Fruit fly (Drosophila melanogaster) whole organism, embryonic: Measurements from ENCODE around the gene Trm7-34.
A peak's percentile ranks its signal among the peaks of the same experiment; 100 is the strongest.

Source experiments
- B-H2 ChIP-seq: fragments of 200-800 bp; sonication (Bioruptor generic); optimal IDR thresholded peaks from 2 replicates; lab custom pipeline; 2018; ENCODE audit warnings: missing biosample characterization, mild to moderate bottlenecking, missing genetic modification characterization
- CG10147 ChIP-seq: fragments of 200-800 bp; sonication (Bioruptor generic); optimal IDR thresholded peaks from 2 replicates; lab custom pipeline; 2019; ENCODE audit warnings: missing biosample characterization, mild to moderate bottlenecking, missing genetic modification characterization, moderate library complexity
- CG1024 ChIP-seq: fragments of 200-800 bp; sonication (Bioruptor generic); IDR thresholded peaks from 2 replicates; pipeline ENCODE4 v1.3.6; 2022; ENCODE audit warnings: missing biosample characterization, missing genetic modification characterization
- CG10979 ChIP-seq: fragments of 200-800 bp; sonication (Bioruptor generic); optimal IDR thresholded peaks from 2 replicates; lab custom pipeline; 2018; ENCODE audit warnings: missing biosample characterization, mild to moderate bottlenecking, missing genetic modification characterization, moderate library complexity
- CG11093 ChIP-seq: fragments of 200-800 bp; sonication (Bioruptor generic); IDR thresholded peaks from 3 replicates; pipeline ENCODE4 v1.3.6; 2022; ENCODE audit warnings: missing biosample characterization, missing genetic modification characterization
- CG13287 ChIP-seq: fragments of 200-800 bp; sonication (Bioruptor generic); IDR thresholded peaks from 2 replicates; pipeline ENCODE4 v1.3.6; 2022; ENCODE audit warnings: missing biosample characterization, missing genetic modification characterization; ENCODE audit not compliant: partially characterized antibody
- CG13894 ChIP-seq: fragments of 200-800 bp; sonication (Bioruptor generic); optimal IDR thresholded peaks from 3 replicates; lab custom pipeline; 2018; ENCODE audit warnings: missing biosample characterization, mild to moderate bottlenecking, missing genetic modification characterization, moderate library complexity
- CG14965 ChIP-seq: fragments of 200-800 bp; sonication (Bioruptor generic); optimal IDR thresholded peaks from 2 replicates; lab custom pipeline; 2016; ENCODE audit warnings: missing biosample characterization, missing genetic modification characterization, borderline replicate concordance
- CG17186 ChIP-seq: fragments of 200-800 bp; sonication (Bioruptor generic); optimal IDR thresholded peaks from 3 replicates; lab custom pipeline; 2017; ENCODE audit warnings: missing biosample characterization, missing genetic modification reagents, missing genetic modification characterization
- CG17802 ChIP-seq: fragments of 200-800 bp; sonication (Bioruptor generic); optimal IDR thresholded peaks from 2 replicates; lab custom pipeline; 2018; ENCODE audit warnings: missing biosample characterization, mild to moderate bottlenecking, missing genetic modification characterization, moderate library complexity
- CG17829 ChIP-seq: fragments of 200-800 bp; optimal IDR thresholded peaks from 2 replicates; lab custom pipeline; 2019; ENCODE audit warnings: missing biosample characterization, mild to moderate bottlenecking, missing genetic modification characterization, moderate library complexity
- CG2712 ChIP-seq: fragments of 200-800 bp; optimal IDR thresholded peaks from 3 replicates; lab custom pipeline; 2019; ENCODE audit warnings: missing biosample characterization, mild to moderate bottlenecking, missing genetic modification characterization, moderate library complexity
- CG31224 ChIP-seq: fragments of 200-800 bp; sonication (Bioruptor generic); IDR thresholded peaks from 2 replicates; pipeline ENCODE4 v1.3.6; 2022; ENCODE audit warnings: missing biosample characterization, missing genetic modification characterization
- CG32532 ChIP-seq: fragments of 200-800 bp; sonication (Bioruptor generic); IDR thresholded peaks from 2 replicates; pipeline ENCODE4 v1.3.6; 2022; ENCODE audit warnings: missing biosample characterization, missing genetic modification characterization
- CG3407 ChIP-seq: fragments of 200-800 bp; sonication (Bioruptor generic); optimal IDR thresholded peaks from 2 replicates; lab custom pipeline; 2018; ENCODE audit warnings: missing biosample characterization, mild to moderate bottlenecking, missing genetic modification characterization
- CG4360 ChIP-seq: fragments of 200-800 bp; sonication (Bioruptor generic); IDR thresholded peaks from 2 replicates; pipeline ENCODE4 v1.3.6; 2022; ENCODE audit warnings: missing biosample characterization, missing genetic modification characterization
- CG7963 ChIP-seq: fragments of 200-800 bp; sonication (Bioruptor generic); IDR thresholded peaks from 3 replicates; pipeline ENCODE4 v1.3.6; 2022; ENCODE audit warnings: missing biosample characterization, missing genetic modification characterization; ENCODE audit not compliant: partially characterized antibody
- CG8924 ChIP-seq: fragments of 200-800 bp; optimal IDR thresholded peaks from 3 replicates; lab custom pipeline; 2019; ENCODE audit warnings: missing biosample characterization, mild to moderate bottlenecking, missing genetic modification characterization, moderate library complexity
- CG9437 ChIP-seq: fragments of 200-800 bp; sonication (Bioruptor generic); optimal IDR thresholded peaks from 2 replicates; lab custom pipeline; 2018; ENCODE audit warnings: missing biosample characterization, mild to moderate bottlenecking, missing genetic modification characterization
- E2f2 ChIP-seq: fragments of 200-800 bp; sonication (Bioruptor generic); IDR thresholded peaks from 2 replicates; pipeline ENCODE4 v1.3.6; 2022; ENCODE audit warnings: missing biosample characterization, missing genetic modification characterization
- Hr3 ChIP-seq: fragments of 200-800 bp; sonication (Bioruptor generic); optimal IDR thresholded peaks from 3 replicates; lab custom pipeline; 2016; ENCODE audit warnings: missing biosample characterization, missing genetic modification characterization
- Hr78 ChIP-seq, 2 experiments: fragments of 200-800 bp in 1 of 2; fragments of >200 bp in 1 of 2; sonication (Bioruptor generic) in 1 of 2; optimal IDR thresholded peaks; 2 replicates each; lab custom pipeline; 2017 to 2019; ENCODE audit warnings: missing biosample characterization in 2 of 2, missing genetic modification characterization in 2 of 2, mild to moderate bottlenecking in 1 of 2, moderate library complexity in 1 of 2
- Jarid2 ChIP-seq: fragments of 200-800 bp; sonication (Bioruptor generic); optimal IDR thresholded peaks from 3 replicates; lab custom pipeline; 2017; ENCODE audit warnings: mild to moderate bottlenecking, missing biosample characterization, missing genetic modification reagents, missing genetic modification characterization
- Meics ChIP-seq: fragments of 200-800 bp; sonication (Bioruptor generic); optimal IDR thresholded peaks from 2 replicates; lab custom pipeline; 2017; ENCODE audit warnings: missing biosample characterization, mild to moderate bottlenecking, missing genetic modification characterization
- NC2β ChIP-seq: fragments of 200-800 bp; sonication (Bioruptor generic); optimal IDR thresholded peaks from 2 replicates; lab custom pipeline; 2016; ENCODE audit warnings: missing biosample characterization, missing genetic modification characterization
- NFAT ChIP-seq: fragments of 200-800 bp; sonication (Bioruptor generic); IDR thresholded peaks from 2 replicates; pipeline ENCODE4 v1.3.6; 2022; ENCODE audit warnings: missing biosample characterization, missing genetic modification characterization
- Nf-YB ChIP-seq: fragments of 200-800 bp; sonication (Bioruptor generic); optimal IDR thresholded peaks from 3 replicates; lab custom pipeline; 2019; ENCODE audit warnings: missing biosample characterization, mild to moderate bottlenecking, missing genetic modification characterization, moderate library complexity
- Opbp ChIP-seq: fragments of 200-800 bp; sonication (Bioruptor generic); IDR thresholded peaks from 3 replicates; pipeline ENCODE4 v1.3.6; 2022; ENCODE audit warnings: missing biosample characterization, missing genetic modification characterization; ENCODE audit not compliant: partially characterized antibody
- Optix ChIP-seq: fragments of 200-800 bp; sonication (Bioruptor generic); IDR thresholded peaks from 3 replicates; pipeline ENCODE4 v1.3.6; 2022; ENCODE audit warnings: missing biosample characterization, missing genetic modification characterization
- Poxn ChIP-seq: fragments of 200-800 bp; sonication (Bioruptor generic); IDR thresholded peaks from 2 replicates; pipeline ENCODE4 v1.3.6; 2022; ENCODE audit warnings: missing biosample characterization, missing genetic modification characterization
- Ravus ChIP-seq: fragments of 200-800 bp; sonication (Bioruptor generic); IDR thresholded peaks from 2 replicates; pipeline ENCODE4 v1.3.6; 2022; ENCODE audit warnings: missing biosample characterization, missing genetic modification characterization
- Sry-β ChIP-seq: fragments of 200-800 bp; sonication (Bioruptor generic); optimal IDR thresholded peaks from 2 replicates; lab custom pipeline; 2018; ENCODE audit warnings: missing biosample characterization, mild to moderate bottlenecking, missing genetic modification characterization, moderate library complexity
- YL-1 ChIP-seq: fragments of 200-800 bp; sonication (Bioruptor generic); optimal IDR thresholded peaks from 3 replicates; lab custom pipeline; 2017; ENCODE audit warnings: missing biosample characterization, mild to moderate bottlenecking, missing genetic modification characterization
- ab ChIP-seq: fragments of 200-800 bp; sonication (Bioruptor generic); optimal IDR thresholded peaks from 2 replicates; lab custom pipeline; 2016; ENCODE audit warnings: missing biosample characterization, missing genetic modification characterization
- chn ChIP-seq: fragments of 200-800 bp; sonication (Bioruptor generic); optimal IDR thresholded peaks from 2 replicates; lab custom pipeline; 2016; ENCODE audit warnings: missing biosample characterization, missing genetic modification characterization
- danr ChIP-seq: fragments of 200-800 bp; sonication (Bioruptor generic); IDR thresholded peaks from 2 replicates; pipeline ENCODE4 v1.3.6; 2022; ENCODE audit warnings: missing biosample characterization, missing genetic modification characterization
- dysf ChIP-seq: fragments of 200-800 bp; sonication (Bioruptor generic); IDR thresholded peaks from 3 replicates; pipeline ENCODE4 v1.3.6; 2022; ENCODE audit warnings: missing biosample characterization, missing genetic modification characterization
- fd102C ChIP-seq: fragments of 200-800 bp; sonication (Bioruptor generic); optimal IDR thresholded peaks from 2 replicates; lab custom pipeline; 2018; ENCODE audit warnings: missing biosample characterization, mild to moderate bottlenecking, missing genetic modification characterization, moderate library complexity
- fd64A ChIP-seq: fragments of 200-800 bp; sonication (Bioruptor generic); optimal IDR thresholded peaks from 3 replicates; lab custom pipeline; 2018; ENCODE audit warnings: missing biosample characterization, mild to moderate bottlenecking, missing genetic modification characterization
- fu2 ChIP-seq: fragments of 200-800 bp; sonication (Bioruptor generic); optimal IDR thresholded peaks from 2 replicates; lab custom pipeline; 2016; ENCODE audit warnings: missing biosample characterization, missing genetic modification characterization
- grn ChIP-seq: fragments of 200-800 bp; sonication (Bioruptor generic); optimal IDR thresholded peaks from 3 replicates; lab custom pipeline; 2017; ENCODE audit warnings: missing biosample characterization, missing genetic modification characterization
- her ChIP-seq: fragments of 200-800 bp; sonication (Bioruptor generic); optimal IDR thresholded peaks from 2 replicates; lab custom pipeline; 2016; ENCODE audit warnings: missing biosample characterization, missing genetic modification characterization
- maf-S ChIP-seq: fragments of 200-800 bp; sonication (Bioruptor generic); optimal IDR thresholded peaks from 2 replicates; lab custom pipeline; 2016; ENCODE audit warnings: missing biosample characterization, missing genetic modification characterization
- nau ChIP-seq: fragments of 200-800 bp; sonication (Bioruptor generic); optimal IDR thresholded peaks from 3 replicates; lab custom pipeline; 2017; ENCODE audit warnings: missing biosample characterization, mild to moderate bottlenecking, missing genetic modification characterization, missing genetic modification reagents
- nerfin-1 ChIP-seq: fragments of 200-800 bp; sonication (Bioruptor generic); optimal IDR thresholded peaks from 3 replicates; lab custom pipeline; 2019; ENCODE audit warnings: missing biosample characterization, mild to moderate bottlenecking, missing genetic modification characterization, moderate library complexity
- nerfin-2 ChIP-seq: fragments of 200-800 bp; sonication (Bioruptor generic); IDR thresholded peaks from 2 replicates; pipeline ENCODE4 v1.3.6; 2022; ENCODE audit warnings: missing biosample characterization, missing genetic modification characterization; ENCODE audit not compliant: partially characterized antibody
- oc ChIP-seq: fragments of 200-800 bp; sonication (Bioruptor generic); optimal IDR thresholded peaks from 2 replicates; lab custom pipeline; 2018; ENCODE audit warnings: missing biosample characterization, mild to moderate bottlenecking, missing genetic modification characterization, moderate library complexity
- pita ChIP-seq: fragments of 200-800 bp; sonication (Bioruptor generic); optimal IDR thresholded peaks from 2 replicates; lab custom pipeline; 2017; ENCODE audit warnings: missing biosample characterization, mild to moderate bottlenecking, missing genetic modification characterization
- usp ChIP-seq: fragments of >200 bp; optimal IDR thresholded peaks from 2 replicates; lab custom pipeline; 2017; ENCODE audit warnings: missing biosample characterization, missing genetic modification characterization
- wek ChIP-seq: fragments of 200-800 bp; sonication (Bioruptor generic); optimal IDR thresholded peaks from 3 replicates; lab custom pipeline; 2018; ENCODE audit warnings: missing biosample characterization, mild to moderate bottlenecking, missing genetic modification characterization, moderate library complexity
- zen2 ChIP-seq: fragments of 200-800 bp; sonication (Bioruptor generic); IDR thresholded peaks from 3 replicates; pipeline ENCODE4 v1.3.6; 2022; ENCODE audit warnings: missing biosample characterization, missing genetic modification characterization; ENCODE audit not compliant: partially characterized antibody

Gene Trm7-34

dm6 chr3R:21140458-21140857 lies 6.8 kb upstream of the Trm7-34 start, which contains the start of gene SNF4Agamma (continued):
- TF ChIP-seq fd102C (GFP tag; lab: Kevin White, UChicago): no peak
- no peak for TF ChIP-seq nau
- peak; percentile 98 for TF ChIP-seq E2f2
- TF ChIP-seq maf-S: peak; percentile 9
- TF ChIP-seq ab (GFP tag; lab: Kevin White, UChicago): no peak
- TF ChIP-seq CG9437 (GFP tag; lab: Kevin White, UChicago): no peak
- no peak for TF ChIP-seq CG17802 (tag; lab: Kevin White, UChicago)
- TF ChIP-seq oc (tag; lab: Kevin White, UChicago): no peak
- TF ChIP-seq CG1024 (GFP tag; lab: Robert Waterston, UW): no peak
- TF ChIP-seq zen2: peak; percentile 46; the same call in 1 of the 3 replicates
- TF ChIP-seq pita (GFP tag; lab: Kevin White, UChicago): no peak
- no peak for TF ChIP-seq CG8924
- TF ChIP-seq CG14965 (GFP tag; lab: Kevin White, UChicago): no peak
- peak; percentile 15 for TF ChIP-seq her (GFP tag; lab: Kevin White, UChicago)
- TF ChIP-seq CG4360 (GFP tag; lab: Robert Waterston, UW): no peak
- TF ChIP-seq Meics: no peak
- TF ChIP-seq CG13287 (GFP tag; lab: Robert Waterston, UW): peak; percentile 86
- peak; percentile 58; the same call in 2 of the 3 replicates for TF ChIP-seq Opbp (GFP tag; lab: Robert Waterston, UW)
- TF ChIP-seq CG10979 (tag; lab: Kevin White, UChicago): no peak
- TF ChIP-seq dysf (GFP tag; lab: Robert Waterston, UW): no peak
- TF ChIP-seq fu2 (GFP tag; lab: Kevin White, UChicago): no peak
- TF ChIP-seq nerfin-2 (GFP tag; lab: Robert Waterston, UW): no peak
- TF ChIP-seq CG10147 (GFP tag; lab: Kevin White, UChicago): peak; percentile 24
- TF ChIP-seq B-H2 (GFP tag; lab: Kevin White, UChicago): peak; percentile 35
- no peak for TF ChIP-seq chn (GFP tag; lab: Kevin White, UChicago)
- TF ChIP-seq Hr3 (GFP tag; lab: Kevin White, UChicago): peak; percentile 19
- no peak for TF ChIP-seq CG11093
- TF ChIP-seq Optix: no peak
- TF ChIP-seq YL-1 (GFP tag; lab: Kevin White, UChicago): no peak
- TF ChIP-seq grn: peak; percentile 3
- no peak for TF ChIP-seq NC2β (GFP tag; lab: Kevin White, UChicago)
- no peak for TF ChIP-seq NFAT
- no peak for TF ChIP-seq wek (GFP tag; lab: Kevin White, UChicago)
- TF ChIP-seq Jarid2 (GFP tag; lab: Kevin White, UChicago): no peak
- peak; percentile 58 for TF ChIP-seq CG17829
- no peak for TF ChIP-seq Poxn (GFP tag; lab: Robert Waterston, UW)
- TF ChIP-seq Nf-YB (GFP tag; lab: Kevin White, UChicago): no peak
- 0 out of 2 replicates have a peak, but pooled peaks have one; percentile 5 for TF ChIP-seq CG31224
- peak; percentile 11 for TF ChIP-seq nerfin-1 (tag; lab: Kevin White, UChicago)
- TF ChIP-seq fd64A (GFP tag; lab: Kevin White, UChicago): no peak
- no peak for TF ChIP-seq CG17186 (GFP tag; lab: Kevin White, UChicago)
- TF ChIP-seq CG13894: no peak
- TF ChIP-seq usp: no peak
- no peak for TF ChIP-seq Hr78 (GFP tag; optimal IDR thresholded peaks at IDR 0.05; lab: Kevin White, UChicago)
- TF ChIP-seq CG3407 (GFP tag; lab: Kevin White, UChicago): no peak
- no peak for TF ChIP-seq CG7963
- TF ChIP-seq CG32532 (GFP tag; lab: Robert Waterston, UW): peak; percentile 48
- TF ChIP-seq danr: no peak
- no peak for TF ChIP-seq Sry-β (GFP tag; lab: Kevin White, UChicago)
- peak; percentile 63 for TF ChIP-seq CG2712 (tag; lab: Kevin White, UChicago)
- TF ChIP-seq Ravus: no peak
